Fruit fly (Drosophila melanogaster) whole organism, embryonic: ENCODE measurements around the gene CG4004.

Experiments
- Atf3 ChIP-seq: fragments of 200-800 bp; sonication (Bioruptor generic); optimal IDR thresholded peaks from 3 replicates; lab custom pipeline; 2016; ENCODE audit warnings: missing biosample characterization, missing genetic modification characterization
- CG11723 ChIP-seq: fragments of 200-800 bp; sonication (Bioruptor generic); optimal IDR thresholded peaks from 2 replicates; lab custom pipeline; 2017; ENCODE audit warnings: missing biosample characterization, mild to moderate bottlenecking, missing genetic modification characterization
- CG12236 ChIP-seq: fragments of 200-800 bp; sonication (Bioruptor generic); optimal IDR thresholded peaks from 2 replicates; lab custom pipeline; 2016; ENCODE audit warnings: missing biosample characterization, missing genetic modification characterization
- CG12769 ChIP-seq: fragments of 200-800 bp; sonication (Bioruptor generic); optimal IDR thresholded peaks from 2 replicates; lab custom pipeline; 2019; ENCODE audit warnings: missing biosample characterization, mild to moderate bottlenecking, missing genetic modification characterization, moderate library complexity
- CG13296 ChIP-seq: fragments of 200-800 bp; sonication (Bioruptor generic); optimal IDR thresholded peaks from 3 replicates; lab custom pipeline; 2018; ENCODE audit warnings: missing biosample characterization, mild to moderate bottlenecking, missing genetic modification characterization
- CG16813 ChIP-seq: fragments of 200-800 bp; sonication (Bioruptor generic); IDR thresholded peaks from 3 replicates; pipeline ENCODE4 v1.3.6; 2022; ENCODE audit warnings: missing biosample characterization, missing genetic modification characterization; ENCODE audit not compliant: partially characterized antibody
- CG16815 ChIP-seq: fragments of 200-800 bp; sonication (Bioruptor generic); optimal IDR thresholded peaks from 3 replicates; lab custom pipeline; 2017; ENCODE audit warnings: missing biosample characterization, mild to moderate bottlenecking, missing genetic modification characterization
- CG16863 ChIP-seq: fragments of 200-800 bp; sonication (Bioruptor generic); optimal IDR thresholded peaks from 3 replicates; lab custom pipeline; 2016; ENCODE audit warnings: missing biosample characterization, missing genetic modification characterization
- CG2202 ChIP-seq: fragments of 200-800 bp; sonication (Bioruptor generic); optimal IDR thresholded peaks from 2 replicates; lab custom pipeline; 2018; ENCODE audit warnings: missing biosample characterization, mild to moderate bottlenecking, missing genetic modification characterization
- CG3065 ChIP-seq: fragments of 200-800 bp; sonication (Bioruptor generic); optimal IDR thresholded peaks from 2 replicates; lab custom pipeline; 2016; ENCODE audit warnings: missing biosample characterization, missing genetic modification characterization
- CG32767 ChIP-seq: fragments of 200-800 bp; sonication (Bioruptor generic); IDR thresholded peaks from 2 replicates; pipeline ENCODE4 v1.3.6; 2022; ENCODE audit warnings: missing biosample characterization, missing genetic modification characterization
- CG3407 ChIP-seq: fragments of 200-800 bp; sonication (Bioruptor generic); optimal IDR thresholded peaks from 2 replicates; lab custom pipeline; 2018; ENCODE audit warnings: missing biosample characterization, mild to moderate bottlenecking, missing genetic modification characterization
- CG6683 ChIP-seq: fragments of 200-800 bp; sonication (Bioruptor generic); optimal IDR thresholded peaks from 2 replicates; lab custom pipeline; 2017; ENCODE audit warnings: missing biosample characterization, mild to moderate bottlenecking, missing genetic modification characterization, missing genetic modification reagents
- CG8388 ChIP-seq: fragments of 200-800 bp; sonication (Bioruptor generic); optimal IDR thresholded peaks from 2 replicates; lab custom pipeline; 2019; ENCODE audit warnings: missing biosample characterization, mild to moderate bottlenecking, missing genetic modification characterization, moderate library complexity
- Fer3 ChIP-seq: fragments of 200-800 bp; sonication (Bioruptor generic); optimal IDR thresholded peaks from 2 replicates; lab custom pipeline; 2018; ENCODE audit warnings: missing biosample characterization, mild to moderate bottlenecking, missing genetic modification characterization, moderate library complexity
- Hsf ChIP-seq: fragments of 200-800 bp; sonication (Bioruptor generic); optimal IDR thresholded peaks from 3 replicates; lab custom pipeline; 2016; ENCODE audit warnings: missing biosample characterization, missing genetic modification characterization
- MBD-R2 ChIP-seq: fragments of 200-800 bp; sonication (Bioruptor generic); IDR thresholded peaks from 2 replicates; pipeline ENCODE4 v1.3.6; 2022; ENCODE audit warnings: missing biosample characterization, missing genetic modification characterization
- MESR4 ChIP-seq: fragments of 200-800 bp; sonication (Bioruptor generic); optimal IDR thresholded peaks from 2 replicates; lab custom pipeline; 2018; ENCODE audit warnings: missing biosample characterization, mild to moderate bottlenecking, missing genetic modification characterization, moderate library complexity
- Mad ChIP-seq: fragments of 200-800 bp; sonication (Bioruptor generic); optimal IDR thresholded peaks from 2 replicates; lab custom pipeline; 2016; ENCODE audit warnings: missing biosample characterization, missing genetic modification characterization
- NC2β ChIP-seq: fragments of 200-800 bp; sonication (Bioruptor generic); optimal IDR thresholded peaks from 2 replicates; lab custom pipeline; 2016; ENCODE audit warnings: missing biosample characterization, missing genetic modification characterization
- Oaz ChIP-seq: fragments of 200-800 bp; sonication (Bioruptor generic); IDR thresholded peaks from 2 replicates; pipeline ENCODE4 v1.3.6; 2022; ENCODE audit warnings: missing biosample characterization, missing genetic modification characterization
- ab ChIP-seq: fragments of 200-800 bp; sonication (Bioruptor generic); optimal IDR thresholded peaks from 2 replicates; lab custom pipeline; 2016; ENCODE audit warnings: missing biosample characterization, missing genetic modification characterization
- ato ChIP-seq: fragments of 200-800 bp; sonication (Bioruptor generic); IDR thresholded peaks from 2 replicates; pipeline ENCODE4 v1.3.6; 2022; ENCODE audit warnings: missing biosample characterization, missing genetic modification characterization; ENCODE audit not compliant: partially characterized antibody
- chif ChIP-seq, 2 experiments: fragments of 200-800 bp; sonication (Bioruptor generic); optimal IDR thresholded peaks; 3 replicates each; lab custom pipeline; 2016; ENCODE audit warnings: missing biosample characterization in 2 of 2, missing genetic modification characterization in 2 of 2
- dati ChIP-seq: fragments of 200-800 bp; sonication (Bioruptor generic); IDR thresholded peaks from 2 replicates; pipeline ENCODE4 v1.3.6; 2022; ENCODE audit warnings: missing biosample characterization, missing genetic modification characterization
- disco-r ChIP-seq: fragments of 200-800 bp; sonication (Bioruptor generic); optimal IDR thresholded peaks from 2 replicates; lab custom pipeline; 2016; ENCODE audit warnings: missing biosample characterization, missing genetic modification characterization
- dm ChIP-seq: fragments of 200-800 bp; sonication (Bioruptor generic); optimal IDR thresholded peaks from 3 replicates; lab custom pipeline; 2016; ENCODE audit warnings: missing biosample characterization, missing genetic modification characterization
- dmrt99B ChIP-seq: fragments of 200-800 bp; sonication (Bioruptor generic); optimal IDR thresholded peaks from 2 replicates; lab custom pipeline; 2018; ENCODE audit warnings: missing biosample characterization, mild to moderate bottlenecking, missing genetic modification characterization, moderate library complexity
- en ChIP-seq: fragments of 200-800 bp; sonication (Bioruptor generic); optimal IDR thresholded peaks from 2 replicates; lab custom pipeline; 2016; ENCODE audit warnings: missing biosample characterization, missing genetic modification characterization
- fd3F ChIP-seq: fragments of 200-800 bp; sonication (Bioruptor generic); optimal IDR thresholded peaks from 2 replicates; lab custom pipeline; 2018; ENCODE audit warnings: missing biosample characterization, mild to moderate bottlenecking, missing genetic modification characterization, moderate library complexity
- gro ChIP-seq: fragments of 200-800 bp; sonication (Bioruptor generic); optimal IDR thresholded peaks from 2 replicates; lab custom pipeline; 2016; ENCODE audit warnings: missing biosample characterization, missing genetic modification characterization
- gsb-n ChIP-seq: fragments of 200-800 bp; sonication (Bioruptor generic); optimal IDR thresholded peaks from 3 replicates; lab custom pipeline; 2018; ENCODE audit warnings: missing biosample characterization, mild to moderate bottlenecking, missing genetic modification characterization
- hbn ChIP-seq: fragments of 200-800 bp; sonication (Bioruptor generic); IDR thresholded peaks from 2 replicates; pipeline ENCODE4 v1.3.6; 2022; ENCODE audit warnings: missing biosample characterization, missing genetic modification characterization; ENCODE audit not compliant: partially characterized antibody
- luna ChIP-seq: fragments of 200-800 bp; sonication (Bioruptor generic); optimal IDR thresholded peaks from 2 replicates; lab custom pipeline; 2016; ENCODE audit warnings: missing biosample characterization, missing genetic modification characterization
- mam ChIP-seq: fragments of 200-800 bp; sonication (Bioruptor generic); optimal IDR thresholded peaks from 3 replicates; lab custom pipeline; 2016; ENCODE audit warnings: missing biosample characterization, missing genetic modification characterization
- nerfin-1 ChIP-seq: fragments of 200-800 bp; sonication (Bioruptor generic); optimal IDR thresholded peaks from 3 replicates; lab custom pipeline; 2019; ENCODE audit warnings: missing biosample characterization, mild to moderate bottlenecking, missing genetic modification characterization, moderate library complexity
- onecut ChIP-seq: fragments of 200-800 bp; sonication (Bioruptor generic); IDR thresholded peaks from 2 replicates; pipeline ENCODE4 v1.3.6; 2022; ENCODE audit warnings: missing biosample characterization, missing genetic modification characterization
- org-1 ChIP-seq: fragments of 200-800 bp; sonication (Bioruptor generic); optimal IDR thresholded peaks from 2 replicates; lab custom pipeline; 2017; ENCODE audit warnings: missing biosample characterization, missing genetic modification characterization
- pan ChIP-seq, 4 experiments: fragments of >200 bp in 3 of 4; fragments of 200-800 bp in 1 of 4; sonication (Bioruptor generic) in 1 of 4; optimal IDR thresholded peaks in 3 of 4; IDR thresholded peaks in 1 of 4; 2 replicates each; pipeline versions ENCODE4 v1.3.6 to Lab custom; 2017 to 2022; ENCODE audit warnings: missing biosample characterization in 2 of 4, missing genetic modification characterization in 2 of 4, mixed read lengths in 1 of 4
- sisA ChIP-seq: fragments of 200-800 bp; sonication (Bioruptor generic); IDR thresholded peaks from 2 replicates; pipeline ENCODE4 v1.3.6; 2022; ENCODE audit warnings: missing biosample characterization, missing genetic modification characterization
- sna ChIP-seq: fragments of 200-800 bp; sonication (Bioruptor generic); IDR thresholded peaks from 2 replicates; pipeline ENCODE4 v1.3.6; 2022; ENCODE audit warnings: missing biosample characterization, missing genetic modification characterization; ENCODE audit not compliant: partially characterized antibody
- stwl ChIP-seq: fragments of 200-800 bp; sonication (Bioruptor generic); optimal IDR thresholded peaks from 3 replicates; lab custom pipeline; 2018; ENCODE audit warnings: missing biosample characterization, mild to moderate bottlenecking, missing genetic modification characterization, moderate library complexity
- tin ChIP-seq: fragments of 200-800 bp; sonication (Bioruptor generic); optimal IDR thresholded peaks from 3 replicates; lab custom pipeline; 2016; ENCODE audit warnings: missing biosample characterization, missing genetic modification characterization
- tio ChIP-seq: fragments of 200-800 bp; sonication (Bioruptor generic); optimal IDR thresholded peaks from 2 replicates; lab custom pipeline; 2017; ENCODE audit warnings: missing biosample characterization, missing genetic modification characterization, inconsistent platforms
- ttk ChIP-seq: fragments of 200-800 bp; sonication (Bioruptor generic); IDR thresholded peaks from 2 replicates; pipeline ENCODE4 v2.1.2; 2022; ENCODE audit warnings: missing biosample characterization, missing genetic modification characterization
- tup ChIP-seq: fragments of 200-800 bp; sonication (Bioruptor generic); optimal IDR thresholded peaks from 2 replicates; lab custom pipeline; 2016; ENCODE audit warnings: missing biosample characterization, mild to moderate bottlenecking, missing genetic modification characterization, moderate library complexity
- unc-4 ChIP-seq: fragments of 200-800 bp; sonication (Bioruptor generic); IDR thresholded peaks from 2 replicates; pipeline ENCODE4 v1.3.6; 2022; ENCODE audit warnings: missing biosample characterization, missing genetic modification characterization; ENCODE audit not compliant: partially characterized antibody
- vfl ChIP-seq: fragments of 200-800 bp; sonication (Bioruptor generic); optimal IDR thresholded peaks from 2 replicates; lab custom pipeline; 2016; ENCODE audit warnings: missing biosample characterization, missing genetic modification characterization
- wek ChIP-seq: fragments of 200-800 bp; sonication (Bioruptor generic); optimal IDR thresholded peaks from 3 replicates; lab custom pipeline; 2018; ENCODE audit warnings: missing biosample characterization, mild to moderate bottlenecking, missing genetic modification characterization, moderate library complexity
- zen ChIP-seq: fragments of 200-800 bp; sonication (Bioruptor generic); optimal IDR thresholded peaks from 3 replicates; lab custom pipeline; 2018; ENCODE audit warnings: missing biosample characterization, mild to moderate bottlenecking, missing genetic modification characterization, moderate library complexity

Gene CG4004

dm6 chrX:12752196-12752595 is 8.2 kb downstream of the CG4004 start (continued):
- peak; percentile 97 for TF ChIP-seq nerfin-1 (tag; lab: Kevin White, UChicago)
- TF ChIP-seq luna (GFP tag; lab: Kevin White, UChicago): peak; percentile 98
- peak; percentile 98 for TF ChIP-seq CG32767 (GFP tag; lab: Robert Waterston, UW)
- peak; percentile 99 for TF ChIP-seq tin (GFP tag; lab: Kevin White, UChicago)
- peak; percentile 98 for TF ChIP-seq dm (GFP tag; lab: Kevin White, UChicago)
- TF ChIP-seq Fer3 (tag; lab: Kevin White, UChicago): peak; percentile 99
- TF ChIP-seq CG13296 (GFP tag; lab: Kevin White, UChicago): peak; percentile 98
- TF ChIP-seq gro (GFP tag; lab: Kevin White, UChicago): peak; percentile 100
- TF ChIP-seq Atf3 (GFP tag; lab: Kevin White, UChicago): peak; percentile 99
- peak; percentile 99 for TF ChIP-seq zen (tag; lab: Kevin White, UChicago)
- TF ChIP-seq ato: no peak
- TF ChIP-seq MBD-R2 (GFP tag; lab: Robert Waterston, UW): peak; percentile 99
- TF ChIP-seq unc-4: no peak
- peak; percentile 99 for TF ChIP-seq dmrt99B
- TF ChIP-seq CG3065 (GFP tag; lab: Kevin White, UChicago): peak; percentile 99
- TF ChIP-seq Mad (GFP tag; lab: Kevin White, UChicago): peak; percentile 99
- TF ChIP-seq sisA (GFP tag; lab: Robert Waterston, UW): peak; percentile 99
- TF ChIP-seq ttk (GFP tag; lab: Robert Waterston, UW): peak; percentile 99
- TF ChIP-seq en: peak; percentile 91
- peak; percentile 99 for TF ChIP-seq CG12236 (GFP tag; lab: Kevin White, UChicago)
- TF ChIP-seq tio (GFP tag; lab: Kevin White, UChicago): peak; percentile 99
- peak; percentile 98 for TF ChIP-seq CG8388 (GFP tag; lab: Kevin White, UChicago)
- TF ChIP-seq CG16863 (GFP tag; lab: Kevin White, UChicago): peak; percentile 99
- peak; percentile 97 for TF ChIP-seq onecut (GFP tag; lab: Robert Waterston, UW)
- peak; percentile 99 for TF ChIP-seq ab (GFP tag; lab: Kevin White, UChicago)
- TF ChIP-seq disco-r (GFP tag; lab: Kevin White, UChicago): peak; percentile 99
- TF ChIP-seq Hsf (GFP tag; lab: Kevin White, UChicago): peak; percentile 100
- peak; percentile 98 for TF ChIP-seq CG6683 (GFP tag; lab: Kevin White, UChicago)
- peak; percentile 99 for TF ChIP-seq mam (GFP tag; lab: Kevin White, UChicago)
- TF ChIP-seq CG3407: peak; percentile 97
- peak; percentile 82 for TF ChIP-seq stwl (tag; lab: Kevin White, UChicago)
- TF ChIP-seq Oaz (GFP tag; lab: Robert Waterston, UW): peak; percentile 98
- peak; percentile 99 for TF ChIP-seq NC2β (GFP tag; lab: Kevin White, UChicago)
- TF ChIP-seq CG11723 (GFP tag; lab: Kevin White, UChicago): peak; percentile 99
- TF ChIP-seq hbn (GFP tag; lab: Robert Waterston, UW): no peak
- TF ChIP-seq pan (optimal IDR thresholded peaks at IDR 0.05; lab: Kevin White, UChicago): no peak
- TF ChIP-seq pan (GFP tag; optimal IDR thresholded peaks at IDR 0.05 in 1 of 2, IDR thresholded peaks at IDR 0.05 in 1 of 2): peak in 1 of 2 experiments; percentile 99
- no peak for TF ChIP-seq CG16813
- peak; percentile 92 for TF ChIP-seq wek (GFP tag; lab: Kevin White, UChicago)
- peak; percentile 86 for TF ChIP-seq CG12769 (tag; lab: Kevin White, UChicago)
- TF ChIP-seq CG2202 (tag; lab: Kevin White, UChicago): peak; percentile 66
- TF ChIP-seq dati: peak; percentile 98
- peak; percentile 99 for TF ChIP-seq tup (GFP tag; lab: Kevin White, UChicago)
- TF ChIP-seq fd3F (GFP tag; lab: Kevin White, UChicago): peak; percentile 98
- peak; percentile 98 for TF ChIP-seq org-1 (GFP tag; lab: Kevin White, UChicago)
- TF ChIP-seq MESR4: peak; percentile 74
- TF ChIP-seq sna: no peak
- peak; percentile 99 for TF ChIP-seq vfl
- TF ChIP-seq CG16815 (GFP tag; lab: Kevin White, UChicago): peak; percentile 99
- peak; percentile 98 for TF ChIP-seq gsb-n (tag; lab: Kevin White, UChicago)
- peak; percentile 99 for TF ChIP-seq chif (GFP tag; optimal IDR thresholded peaks at IDR 0.05; lab: Kevin White, UChicago)
